Fruit fly (Drosophila melanogaster) whole organism, embryonic: Measurements from ENCODE around the gene Ser12.

ENCODE experiments used
- Abd-B ChIP-seq: fragments of 200-800 bp; sonication (Bioruptor generic); optimal IDR thresholded peaks from 2 replicates; lab custom pipeline; 2018; ENCODE audit warnings: missing biosample characterization, mild to moderate bottlenecking, missing genetic modification characterization, moderate library complexity
- Aef1 ChIP-seq: fragments of 200-800 bp; sonication (Bioruptor generic); IDR thresholded peaks from 3 replicates; pipeline ENCODE4 v1.3.6; 2022; ENCODE audit warnings: missing biosample characterization, missing genetic modification characterization
- Antp ChIP-seq: fragments of 200-800 bp; sonication (Bioruptor generic); optimal IDR thresholded peaks from 3 replicates; lab custom pipeline; 2016; ENCODE audit warnings: missing biosample characterization, missing genetic modification characterization
- Atf6 ChIP-seq: fragments of 200-800 bp; sonication (Bioruptor generic); IDR thresholded peaks from 2 replicates; pipeline ENCODE4 v1.3.6; 2022; ENCODE audit warnings: missing biosample characterization, missing genetic modification characterization
- Awh ChIP-seq: fragments of 200-800 bp; sonication (Bioruptor generic); IDR thresholded peaks from 2 replicates; pipeline ENCODE4, ENCODE4 v1.3.6; 2022; ENCODE audit warnings: missing biosample characterization, missing genetic modification characterization
- BtbVII ChIP-seq: fragments of 200-800 bp; sonication (Bioruptor generic); optimal IDR thresholded peaks from 3 replicates; lab custom pipeline; 2017; ENCODE audit warnings: missing biosample characterization, mild to moderate bottlenecking, missing genetic modification characterization
- CG1024 ChIP-seq: fragments of 200-800 bp; sonication (Bioruptor generic); IDR thresholded peaks from 2 replicates; pipeline ENCODE4 v1.3.6; 2022; ENCODE audit warnings: missing biosample characterization, missing genetic modification characterization
- CG11456 ChIP-seq: fragments of 200-800 bp; sonication (Bioruptor generic); IDR thresholded peaks from 3 replicates; pipeline ENCODE4 v1.3.6; 2022; ENCODE audit warnings: missing biosample characterization, missing genetic modification characterization
- CG12942 ChIP-seq: fragments of 200-800 bp; sonication (Bioruptor generic); optimal IDR thresholded peaks from 3 replicates; lab custom pipeline; 2016; ENCODE audit warnings: missing biosample characterization, missing genetic modification characterization
- CG14710 ChIP-seq: fragments of 200-800 bp; sonication (Bioruptor generic); optimal IDR thresholded peaks from 3 replicates; lab custom pipeline; 2019; ENCODE audit warnings: missing biosample characterization, mild to moderate bottlenecking, missing genetic modification characterization, moderate library complexity
- CG1529 ChIP-seq: fragments of 200-800 bp; sonication (Bioruptor generic); optimal IDR thresholded peaks from 3 replicates; lab custom pipeline; 2018; ENCODE audit warnings: missing biosample characterization, missing genetic modification characterization
- CG15514 ChIP-seq: fragments of 200-800 bp; sonication (Bioruptor generic); optimal IDR thresholded peaks from 3 replicates; lab custom pipeline; 2017; ENCODE audit warnings: missing biosample characterization, missing genetic modification characterization, mild to moderate bottlenecking, moderate library complexity, missing genetic modification reagents
- CG16863 ChIP-seq: fragments of 200-800 bp; sonication (Bioruptor generic); optimal IDR thresholded peaks from 3 replicates; lab custom pipeline; 2016; ENCODE audit warnings: missing biosample characterization, missing genetic modification characterization
- CG18764 ChIP-seq: fragments of 200-800 bp; sonication (Bioruptor generic); optimal IDR thresholded peaks from 3 replicates; lab custom pipeline; 2016; ENCODE audit warnings: missing biosample characterization, missing genetic modification characterization
- CG32767 ChIP-seq: fragments of 200-800 bp; sonication (Bioruptor generic); IDR thresholded peaks from 2 replicates; pipeline ENCODE4 v1.3.6; 2022; ENCODE audit warnings: missing biosample characterization, missing genetic modification characterization
- CG4730 ChIP-seq: fragments of 200-800 bp; sonication (Bioruptor generic); IDR thresholded peaks from 2 replicates; pipeline ENCODE4 v1.3.6; 2022; ENCODE audit warnings: missing biosample characterization, missing genetic modification characterization
- CG7928 ChIP-seq: fragments of 200-800 bp; sonication (Bioruptor generic); optimal IDR thresholded peaks from 2 replicates; lab custom pipeline; 2017; ENCODE audit warnings: missing biosample characterization, mild to moderate bottlenecking, missing genetic modification characterization
- CG9797 ChIP-seq: fragments of 200-800 bp; sonication (Bioruptor generic); optimal IDR thresholded peaks from 3 replicates; lab custom pipeline; 2018; ENCODE audit warnings: missing biosample characterization, mild to moderate bottlenecking, missing genetic modification characterization
- Drgx ChIP-seq: fragments of 200-800 bp; sonication (Bioruptor generic); IDR thresholded peaks from 2 replicates; pipeline ENCODE4 v1.3.6; 2022; ENCODE audit warnings: missing biosample characterization, missing genetic modification characterization
- HLH54F ChIP-seq: fragments of 200-800 bp; sonication (Bioruptor generic); optimal IDR thresholded peaks from 3 replicates; lab custom pipeline; 2016; ENCODE audit warnings: missing biosample characterization, missing genetic modification characterization
- MESR4 ChIP-seq: fragments of 200-800 bp; sonication (Bioruptor generic); optimal IDR thresholded peaks from 2 replicates; lab custom pipeline; 2018; ENCODE audit warnings: missing biosample characterization, mild to moderate bottlenecking, missing genetic modification characterization, moderate library complexity
- NC2α ChIP-seq: fragments of 200-800 bp; sonication (Bioruptor generic); optimal IDR thresholded peaks from 2 replicates; lab custom pipeline; 2016; ENCODE audit warnings: missing biosample characterization, missing genetic modification characterization
- NK7.1 ChIP-seq: fragments of 200-800 bp; sonication (Bioruptor generic); optimal IDR thresholded peaks from 3 replicates; lab custom pipeline; 2016; ENCODE audit warnings: missing biosample characterization, missing genetic modification characterization
- Neu2 ChIP-seq: fragments of 200-800 bp; sonication (Bioruptor generic); optimal IDR thresholded peaks from 3 replicates; lab custom pipeline; 2016; ENCODE audit warnings: missing biosample characterization, missing genetic modification characterization, borderline replicate concordance
- Nf-YB ChIP-seq: fragments of 200-800 bp; sonication (Bioruptor generic); optimal IDR thresholded peaks from 3 replicates; lab custom pipeline; 2019; ENCODE audit warnings: missing biosample characterization, mild to moderate bottlenecking, missing genetic modification characterization, moderate library complexity
- ab ChIP-seq: fragments of 200-800 bp; sonication (Bioruptor generic); optimal IDR thresholded peaks from 2 replicates; lab custom pipeline; 2016; ENCODE audit warnings: missing biosample characterization, missing genetic modification characterization
- cg ChIP-seq: fragments of 200-800 bp; sonication (Bioruptor generic); optimal IDR thresholded peaks from 3 replicates; lab custom pipeline; 2019; ENCODE audit warnings: missing biosample characterization, mild to moderate bottlenecking, missing genetic modification characterization, moderate library complexity
- crc ChIP-seq: fragments of 200-800 bp; sonication (Bioruptor generic); optimal IDR thresholded peaks from 2 replicates; lab custom pipeline; 2016; ENCODE audit warnings: missing biosample characterization, missing genetic modification characterization
- dm ChIP-seq: fragments of 200-800 bp; sonication (Bioruptor generic); optimal IDR thresholded peaks from 3 replicates; lab custom pipeline; 2016; ENCODE audit warnings: missing biosample characterization, missing genetic modification characterization
- gcm ChIP-seq: fragments of 200-800 bp; sonication (Bioruptor generic); optimal IDR thresholded peaks from 2 replicates; lab custom pipeline; 2019; ENCODE audit warnings: missing biosample characterization, mild to moderate bottlenecking, missing genetic modification characterization, moderate library complexity
- gcm2 ChIP-seq: fragments of 200-800 bp; sonication (Bioruptor generic); optimal IDR thresholded peaks from 2 replicates; lab custom pipeline; 2016; ENCODE audit warnings: missing biosample characterization, missing genetic modification characterization
- jumu ChIP-seq: fragments of 200-800 bp; sonication (Bioruptor generic); optimal IDR thresholded peaks from 3 replicates; lab custom pipeline; 2016; ENCODE audit warnings: missing biosample characterization, missing genetic modification characterization
- mirr ChIP-seq: fragments of 200-800 bp; sonication (Bioruptor generic); optimal IDR thresholded peaks from 3 replicates; lab custom pipeline; 2018; ENCODE audit warnings: missing biosample characterization, mild to moderate bottlenecking, missing genetic modification characterization
- nerfin-1 ChIP-seq: fragments of 200-800 bp; sonication (Bioruptor generic); optimal IDR thresholded peaks from 3 replicates; lab custom pipeline; 2019; ENCODE audit warnings: missing biosample characterization, mild to moderate bottlenecking, missing genetic modification characterization, moderate library complexity
- oc ChIP-seq: fragments of 200-800 bp; sonication (Bioruptor generic); optimal IDR thresholded peaks from 2 replicates; lab custom pipeline; 2018; ENCODE audit warnings: missing biosample characterization, mild to moderate bottlenecking, missing genetic modification characterization, moderate library complexity
- vfl ChIP-seq: fragments of 200-800 bp; sonication (Bioruptor generic); optimal IDR thresholded peaks from 2 replicates; lab custom pipeline; 2016; ENCODE audit warnings: missing biosample characterization, missing genetic modification characterization
- vvl ChIP-seq: fragments of 200-800 bp; sonication (Bioruptor generic); IDR thresholded peaks from 2 replicates; pipeline ENCODE4 v1.3.6; 2022; ENCODE audit warnings: missing biosample characterization, missing genetic modification characterization
- zen ChIP-seq: fragments of 200-800 bp; sonication (Bioruptor generic); optimal IDR thresholded peaks from 3 replicates; lab custom pipeline; 2018; ENCODE audit warnings: missing biosample characterization, mild to moderate bottlenecking, missing genetic modification characterization, moderate library complexity
- zfh2 ChIP-seq: fragments of 200-800 bp; sonication (Bioruptor generic); optimal IDR thresholded peaks from 2 replicates; lab custom pipeline; 2016; ENCODE audit warnings: missing biosample characterization, missing genetic modification characterization

Gene Ser12

dm6 chr2L:2251175-2251574 lies at the start of gene Ser12:
Gene Ser12, minus strand, starts transcription at chr2L:2251275.
- TF ChIP-seq CG7928 (GFP tag; lab: Kevin White, UChicago), result no peak
- no peak for TF ChIP-seq Aef1 (GFP tag; lab: Robert Waterston, UW)
- TF ChIP-seq Awh (GFP tag; lab: Robert Waterston, UW), result no peak

- TF ChIP-seq zen (tag; lab: Kevin White, UChicago) (no peak), CG18764 (GFP tag; lab: Kevin White, UChicago) (no peak), nerfin-1 (tag; lab: Kevin White, UChicago) (no peak), BtbVII (GFP tag; lab: Kevin White, UChicago) (no peak), Abd-B (no peak), CG1024 (GFP tag; lab: Robert Waterston, UW) (no peak), mirr (GFP tag; lab: Kevin White, UChicago) (no peak), vvl (GFP tag; lab: Robert Waterston, UW) (no peak), HLH54F (no peak), CG4730 (no peak), NC2α (GFP tag; lab: Kevin White, UChicago) (no peak), CG14710 (tag; lab: Kevin White, UChicago) (no peak), CG32767 (GFP tag; lab: Robert Waterston, UW) (no peak), dm (GFP tag; lab: Kevin White, UChicago) (no peak), crc (GFP tag; lab: Kevin White, UChicago) (no peak), Drgx (GFP tag; lab: Robert Waterston, UW) (no peak), zfh2 (GFP tag; lab: Kevin White, UChicago) (no peak), Neu2 (GFP tag; lab: Kevin White, UChicago) (no peak), Antp (GFP tag; lab: Kevin White, UChicago) (no peak)
- TF ChIP-seq, all 482 proteins: peak for 0
These were observed 48.7 kb upstream of the Ser12 start, which contains the start of gene CG31949 for dm6 chr2L:2299803-2300202. Gene CG31949, plus strand, starts transcription at chr2L:2300103.

- TF ChIP-seq CG12942 (GFP tag; lab: Kevin White, UChicago), result no peak
- no peak for TF ChIP-seq CG9797 (GFP tag; lab: Kevin White, UChicago)
- TF ChIP-seq MESR4 (GFP tag; lab: Kevin White, UChicago), result no peak
- no peak for TF ChIP-seq gcm2 (GFP tag; lab: Kevin White, UChicago)
- TF ChIP-seq CG16863 (GFP tag; lab: Kevin White, UChicago), result no peak
- TF ChIP-seq ab (GFP tag; lab: Kevin White, UChicago), result no peak
- TF ChIP-seq gcm (GFP tag; lab: Kevin White, UChicago), result no peak
- TF ChIP-seq CG15514 (GFP tag; lab: Kevin White, UChicago), result no peak
- no peak for TF ChIP-seq CG11456 (GFP tag; lab: Robert Waterston, UW)
- TF ChIP-seq CG4730, result no peak
- TF ChIP-seq jumu (GFP tag; lab: Kevin White, UChicago), result no peak
- TF ChIP-seq Nf-YB, result no peak
- TF ChIP-seq NC2α (GFP tag; lab: Kevin White, UChicago), result no peak
- TF ChIP-seq NK7.1, result no peak
These were observed 39.6 kb upstream of the Ser12 start, which contains the start of gene robl22E for dm6 chr2L:2290638-2291037. Gene robl22E, minus strand, starts transcription at chr2L:2290738.

- no peak for TF ChIP-seq Atf6 (GFP tag; lab: Robert Waterston, UW)
- TF ChIP-seq CG16863 (GFP tag; lab: Kevin White, UChicago), result no peak
- no peak for TF ChIP-seq oc
- TF ChIP-seq CG1529 (GFP tag; lab: Kevin White, UChicago), result no peak
- TF ChIP-seq cg, result no peak
- TF ChIP-seq vfl (GFP tag; lab: Kevin White, UChicago), result no peak
- TF ChIP-seq, all 482 proteins: peak for 0
These were observed 38.2 kb upstream of the Ser12 start, which contains the start of gene CG17237 for dm6 chr2L:2289316-2289715. Gene CG17237, minus strand, starts transcription at chr2L:2289416.
